Fruit fly (Drosophila melanogaster) whole organism: ENCODE results near the gene CG43060.
A peak's percentile ranks its signal among the peaks of the same experiment; 100 is the strongest.

Experiments
- CG8478 ChIP-seq: fragments of >200 bp; optimal IDR thresholded peaks from 2 replicates; lab custom pipeline; 2018; ENCODE audit warnings: inconsistent platforms
- Dll ChIP-seq: fragments of >200 bp; optimal IDR thresholded peaks from 2 replicates; lab custom pipeline; 2017
- psq ChIP-seq: fragments of >200 bp; optimal IDR thresholded peaks from 2 replicates; lab custom pipeline; 2017

DNA sequence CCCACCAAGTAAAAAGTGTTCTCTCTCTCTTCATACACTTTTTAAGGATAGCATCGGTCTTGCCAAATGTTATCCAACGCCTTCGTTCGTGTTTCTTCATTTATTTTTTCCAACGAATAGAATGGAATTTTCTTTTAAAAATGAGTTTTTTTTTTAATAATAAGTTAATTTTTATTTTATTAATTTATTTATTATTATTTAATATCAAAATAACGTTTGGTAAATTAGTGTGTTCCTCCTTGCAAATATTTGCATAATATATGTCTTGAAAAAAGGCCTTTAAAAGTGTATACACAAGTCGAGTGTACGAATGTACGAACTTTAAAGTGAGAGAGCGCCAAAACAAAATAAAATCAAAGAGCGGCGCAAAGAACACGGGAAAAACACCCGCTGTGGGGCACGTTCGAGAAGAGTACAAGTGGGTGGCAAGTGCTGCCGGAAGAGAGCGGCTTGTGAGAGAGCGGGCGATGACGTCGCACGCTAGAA lies 13.8 kb upstream of the CG43060 start:
- TF ChIP-seq psq (lab: Kevin White, UChicago): no peak
- TF ChIP-seq Dll (lab: Kevin White, UChicago): peak; percentile 63
- TF ChIP-seq CG8478: no peak
